Worm (Caenorhabditis elegans) whole organism, early embryonic: ENCODE results near the gene srv-11.

Source experiments
- F13C5.2 ChIP-seq: sonication (generic microtip); optimal IDR thresholded peaks from 2 replicates; lab custom pipeline; 2017; ENCODE audit warnings: mild to moderate bottlenecking, missing genetic modification characterization, inconsistent platforms, missing compliant biosample characterization
- aly-1 ChIP-seq: sonication (generic microtip); optimal IDR thresholded peaks from 2 replicates; lab custom pipeline; 2016; ENCODE audit warnings: missing genetic modification characterization, missing compliant biosample characterization
- ama-1 ChIP-seq: fragments of 150-350 bp; optimal IDR thresholded peaks from 2 replicates; lab custom pipeline; 2014
- ceh-36 ChIP-seq: sonication (generic microtip); optimal IDR thresholded peaks from 2 replicates; lab custom pipeline; 2016; ENCODE audit warnings: missing genetic modification characterization, inconsistent platforms, missing compliant biosample characterization
- ets-7 ChIP-seq: sonication (generic microtip); optimal IDR thresholded peaks from 2 replicates; lab custom pipeline; 2016; ENCODE audit warnings: missing genotype, missing genetic modification characterization, missing compliant biosample characterization
- flt-1 ChIP-seq: fragments of 200-800 bp; sonication (Bioruptor generic); IDR thresholded peaks from 2 replicates; pipeline ENCODE4 v1.3.6; 2022; ENCODE audit warnings: missing genetic modification characterization, missing compliant biosample characterization
- hmg-4 ChIP-seq: fragments of 200-800 bp; sonication (Bioruptor generic); optimal IDR thresholded peaks from 2 replicates; lab custom pipeline; 2018; ENCODE audit warnings: mild to moderate bottlenecking, missing genetic modification characterization, missing compliant biosample characterization
- hnd-1 ChIP-seq: sonication (generic microtip); optimal IDR thresholded peaks from 2 replicates; lab custom pipeline; 2016; ENCODE audit warnings: missing genetic modification characterization, missing compliant biosample characterization
- pes-1 ChIP-seq: fragments of 200-800 bp; sonication (Bioruptor generic); IDR thresholded peaks from 2 replicates; pipeline ENCODE4 v1.3.6; 2022; ENCODE audit warnings: missing genetic modification reagents, missing genetic modification characterization, missing compliant biosample characterization
- tbx-11 ChIP-seq: fragments of 200-800 bp; sonication (Bioruptor generic); IDR thresholded peaks from 2 replicates; pipeline ENCODE4 v1.3.6; 2022; ENCODE audit warnings: missing genetic modification characterization, missing compliant biosample characterization
- tbx-37 ChIP-seq: fragments of 200-800 bp; sonication (Bioruptor generic); conservative IDR thresholded peaks from 2 replicates; pipeline ENCODE4 v1.3.6; 2022; ENCODE audit warnings: missing genetic modification reagents, missing genetic modification characterization, missing compliant biosample characterization
- tra-4 ChIP-seq: sonication (generic microtip); optimal IDR thresholded peaks from 2 replicates; lab custom pipeline; 2017; ENCODE audit warnings: missing genetic modification characterization, missing compliant biosample characterization

- TF ChIP-seq F13C5.2 (tag; lab: Kevin White, UChicago) (no peak), ama-1 (lab: Kevin White, UChicago) (no peak), ceh-36 (tag; lab: Kevin White, UChicago) (no peak), aly-1 (tag; lab: Kevin White, UChicago) (no peak), tbx-37 (GFP tag; lab: Robert Waterston, UW) (no peak), flt-1 (GFP tag; lab: Robert Waterston, UW) (no peak), tbx-11 (no peak), hmg-4 (GFP tag; lab: Kevin White, UChicago) (no peak), tra-4 (tag; lab: Kevin White, UChicago) (no peak), pes-1 (no peak), hnd-1 (tag; lab: Kevin White, UChicago) (no peak), ets-7 (tag; lab: Kevin White, UChicago) (no peak)
Observed at ce11 chrIV:16203373-16203772, 18.1 kb downstream of the srv-11 start.
